Worm (Caenorhabditis elegans) whole organism, dauer: ENCODE data around the gene phf-10.

Experiments
- unc-62 ChIP-seq: sonication (generic microtip); optimal IDR thresholded peaks from 2 replicates; lab custom pipeline; 2017; ENCODE audit warnings: missing biosample characterization, missing genetic modification reagents, missing genetic modification characterization

phf-10 gene

DNA sequence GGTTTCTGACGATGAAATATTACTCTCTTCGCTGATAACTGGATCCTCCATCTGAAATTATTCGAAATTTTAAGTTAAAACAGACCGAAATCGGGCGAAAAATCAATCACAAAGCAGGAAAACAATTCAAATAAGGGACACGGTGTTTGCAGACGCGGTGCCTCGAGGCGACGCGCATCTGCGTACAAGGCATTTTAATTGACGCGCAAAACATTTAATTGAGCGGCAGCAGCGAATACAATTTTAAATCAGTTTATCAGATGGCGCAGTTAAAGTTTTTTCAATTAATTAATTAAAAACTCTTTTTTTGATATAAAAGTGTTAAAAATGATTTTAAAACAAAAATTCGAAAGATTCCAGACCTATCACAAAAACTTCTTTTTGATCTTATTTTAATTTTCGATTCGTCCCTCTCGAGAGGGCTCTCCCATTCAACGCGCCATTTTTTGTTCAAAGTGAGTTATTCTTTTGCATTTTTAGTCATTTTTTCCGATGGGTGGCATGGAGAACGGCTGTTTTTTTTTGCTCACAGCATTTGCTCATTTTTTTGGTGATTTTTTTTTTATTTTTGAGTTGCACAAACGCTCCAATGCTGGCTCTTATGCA, at the start of gene phf-10:
TSS of gene phf-10 (minus strand) at position 81 of the 606 bp plus-strand sequence.
- TF ChIP-seq unc-62 (GFP tag; lab: Kevin White, UChicago): no peak

DNA sequence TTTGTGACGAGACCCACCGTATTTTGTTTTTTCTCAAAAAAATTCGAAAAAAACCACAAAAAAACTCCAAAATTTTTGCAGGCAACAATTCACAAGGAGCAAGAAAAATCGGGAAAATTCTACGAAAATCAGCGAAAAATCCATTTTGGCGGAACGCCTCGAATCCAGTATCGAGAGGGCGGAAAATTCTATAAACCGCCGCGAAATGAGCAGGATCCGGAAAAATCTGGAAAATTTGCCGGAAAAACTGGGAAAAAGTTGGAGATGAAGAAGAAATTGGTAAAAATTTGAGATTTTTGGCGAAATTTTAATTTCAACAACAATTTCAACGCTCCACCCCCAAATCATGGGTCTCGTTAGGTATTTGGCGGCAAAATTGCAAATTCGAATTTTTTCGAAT, 48.7 kb upstream of the phf-10 start:
- TF ChIP-seq unc-62 (GFP tag; lab: Kevin White, UChicago): no peak

DNA sequence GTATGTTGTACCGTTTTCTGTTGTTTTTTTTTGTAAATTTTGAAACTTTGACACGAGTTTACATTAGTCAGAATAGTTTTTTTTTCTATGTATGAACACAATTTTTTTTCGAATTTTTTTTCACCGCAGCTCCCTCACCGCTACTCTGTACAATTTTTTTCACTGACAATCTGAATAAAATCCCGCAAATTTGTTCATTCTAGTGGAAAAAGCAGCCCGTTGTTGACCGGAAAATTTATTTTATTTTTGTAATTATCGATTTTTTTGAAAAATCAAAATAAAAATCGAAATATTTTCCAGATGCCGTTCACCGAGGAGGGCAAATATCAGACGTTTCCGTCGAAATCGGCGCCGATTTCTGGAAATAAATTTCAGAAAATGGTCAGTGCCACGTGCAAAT, 48.1 kb upstream of the phf-10 start, which contains the start of gene T22H9.1:
TSS of gene T22H9.1 (plus strand) at position 301 of the 400 bp plus-strand sequence.
- TF ChIP-seq unc-62 (GFP tag; lab: Kevin White, UChicago): no peak

DNA sequence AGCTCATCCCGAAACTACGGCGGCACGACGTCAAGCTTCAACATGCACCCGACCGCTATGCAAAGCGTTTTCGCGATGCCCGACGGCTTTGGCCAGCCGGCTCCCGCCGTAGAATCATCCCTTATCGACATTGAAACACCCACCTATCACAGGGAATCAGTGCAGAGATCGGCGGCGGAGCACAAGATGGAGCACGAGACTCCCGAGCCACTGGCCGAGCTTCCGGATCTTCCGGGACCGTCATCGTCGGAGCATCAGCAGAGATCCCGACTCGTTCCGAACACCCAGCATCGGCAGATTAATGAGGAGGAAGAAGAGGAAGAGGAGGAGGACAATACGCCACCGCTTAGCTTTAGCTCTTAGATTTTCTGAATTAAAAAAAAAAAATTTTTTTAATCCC, 47.1 kb upstream of the phf-10 start:
- TF ChIP-seq unc-62 (GFP tag; lab: Kevin White, UChicago): no peak

DNA sequence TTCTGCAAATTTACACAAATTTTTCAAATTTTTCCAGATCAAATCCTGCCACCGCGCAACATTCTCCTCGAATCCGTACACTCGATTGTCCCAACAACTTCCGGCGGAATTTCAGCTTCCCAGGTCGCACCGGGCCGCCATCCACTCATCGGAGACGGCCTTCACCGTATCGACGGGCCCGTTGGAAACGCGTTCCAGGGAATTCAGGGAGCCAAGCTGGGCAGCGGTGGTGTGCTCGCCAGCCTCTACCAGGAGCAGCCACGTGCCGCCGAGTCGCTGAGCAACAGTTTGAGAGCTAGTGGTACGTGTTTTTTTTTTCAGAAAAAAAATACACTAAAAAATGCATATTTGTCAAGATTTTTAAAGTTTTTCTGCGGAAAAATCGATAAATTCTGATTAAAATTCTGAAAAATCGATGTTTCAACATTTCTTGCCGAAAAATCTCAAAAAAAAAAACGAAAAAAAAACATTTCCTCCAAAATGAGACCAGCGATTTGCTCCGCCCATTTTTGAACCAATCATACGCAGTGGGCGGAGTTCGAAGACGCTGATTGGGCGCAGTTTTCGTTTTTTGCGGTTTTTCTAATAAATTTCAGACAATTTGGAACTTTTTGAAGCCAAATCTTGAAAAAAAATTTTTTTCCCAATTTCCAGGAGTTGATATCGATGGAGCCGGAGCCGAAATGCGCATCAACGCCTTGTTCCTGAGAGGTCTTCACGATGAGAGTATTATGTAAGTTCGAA, 45.8 kb upstream of the phf-10 start:
- TF ChIP-seq unc-62 (GFP tag; lab: Kevin White, UChicago): no peak

DNA sequence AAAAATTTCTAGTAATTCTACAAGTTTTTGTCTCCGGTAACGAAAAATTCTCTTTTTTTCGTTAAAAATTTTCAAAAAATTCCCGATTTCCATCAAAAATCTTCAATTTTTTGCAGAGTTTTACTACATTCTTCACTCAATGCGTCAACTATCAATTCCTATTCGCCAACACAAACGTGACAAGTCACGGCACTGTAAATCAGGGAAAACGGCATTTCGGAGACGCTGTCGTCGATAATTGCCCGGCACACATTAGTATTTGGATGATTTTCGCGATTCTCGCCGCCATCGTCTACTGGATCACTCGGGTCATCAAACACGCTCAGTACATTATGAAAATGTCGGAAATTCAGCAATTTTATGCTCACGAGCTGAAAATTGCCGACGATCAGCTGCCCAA, 40.4 kb upstream of the phf-10 start:
- no peak for TF ChIP-seq unc-62 (GFP tag; lab: Kevin White, UChicago)

DNA sequence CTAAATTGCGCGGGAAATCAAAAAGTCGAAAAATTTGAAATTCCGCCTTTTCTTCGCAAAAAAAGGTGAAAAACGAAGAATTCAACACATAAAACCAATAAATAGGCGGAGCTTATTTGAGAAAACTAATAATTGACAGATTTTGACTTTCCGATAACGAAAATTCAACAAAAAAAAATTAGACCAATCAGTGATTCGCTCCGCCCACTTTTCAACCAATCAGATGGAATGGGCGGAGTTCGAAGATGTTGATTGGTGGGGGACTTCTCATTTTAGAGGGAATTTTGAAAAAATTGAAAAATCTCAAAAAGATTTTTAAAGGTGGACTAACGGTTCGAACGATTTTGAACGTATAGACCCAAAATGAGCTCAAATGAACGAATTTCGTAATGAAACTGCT, 39.5 kb upstream of the phf-10 start:
- TF ChIP-seq unc-62 (GFP tag; lab: Kevin White, UChicago): no peak

DNA sequence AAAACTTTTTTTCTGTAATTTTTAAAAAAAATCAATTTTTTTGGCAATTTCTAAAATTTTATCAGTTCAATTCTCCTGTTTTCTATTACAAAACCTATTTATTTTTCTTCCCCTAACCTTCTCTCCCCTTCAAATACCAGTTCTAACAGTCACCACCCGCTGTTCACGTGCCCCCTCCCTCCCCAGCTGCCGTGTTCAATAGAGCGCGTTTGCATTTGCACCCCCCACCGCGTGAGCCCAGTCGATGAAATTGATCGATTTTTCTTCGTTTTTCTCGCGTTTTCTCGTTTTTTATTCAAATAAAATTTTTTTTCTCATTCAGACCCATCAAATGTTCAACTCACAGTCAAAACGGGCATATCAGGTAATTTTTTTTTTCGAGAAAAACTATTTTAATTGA, 37.7 kb upstream of the phf-10 start, which contains the start of gene atg-9:
TSS of gene atg-9 (plus strand) at position 332 of the 400 bp plus-strand sequence.
- no peak for TF ChIP-seq unc-62 (GFP tag; lab: Kevin White, UChicago)

DNA sequence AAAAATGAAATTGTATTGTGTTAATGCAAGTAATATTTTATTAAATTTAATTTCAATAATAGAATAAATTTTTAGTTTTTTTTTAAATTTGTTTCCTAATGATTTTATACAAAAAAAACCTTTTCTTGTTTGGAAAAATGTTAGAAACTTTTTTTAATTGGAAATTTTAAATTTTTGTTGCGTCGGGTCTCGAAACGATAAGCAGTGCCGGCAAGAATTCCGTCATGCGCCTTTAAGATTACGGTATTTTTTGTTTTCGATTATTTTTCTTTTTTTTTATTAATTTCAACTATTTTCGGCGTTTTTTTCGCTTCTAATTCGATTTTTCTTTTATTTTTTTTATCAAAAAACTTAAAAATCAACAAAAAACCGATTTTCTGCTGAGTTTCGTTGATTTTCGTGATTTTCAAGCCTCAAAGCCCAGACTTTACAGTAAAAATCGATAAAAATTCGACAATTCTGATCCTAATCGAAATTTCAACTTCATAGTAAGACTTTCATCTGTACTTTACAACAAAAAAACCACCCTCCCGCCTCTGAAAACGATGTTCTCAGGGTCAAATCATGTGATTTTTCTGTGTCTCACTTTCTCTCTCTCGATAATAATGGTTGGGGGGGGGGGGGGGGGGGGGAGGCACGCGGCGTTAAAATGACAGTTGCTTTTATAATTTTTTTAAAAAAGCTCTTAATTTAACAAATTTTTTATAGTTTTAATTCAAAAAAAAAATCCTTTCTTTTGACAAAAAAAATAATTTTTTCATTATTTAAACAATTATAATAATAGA, 36.4 kb upstream of the phf-10 start:
- TF ChIP-seq unc-62 (GFP tag; lab: Kevin White, UChicago): no peak

DNA sequence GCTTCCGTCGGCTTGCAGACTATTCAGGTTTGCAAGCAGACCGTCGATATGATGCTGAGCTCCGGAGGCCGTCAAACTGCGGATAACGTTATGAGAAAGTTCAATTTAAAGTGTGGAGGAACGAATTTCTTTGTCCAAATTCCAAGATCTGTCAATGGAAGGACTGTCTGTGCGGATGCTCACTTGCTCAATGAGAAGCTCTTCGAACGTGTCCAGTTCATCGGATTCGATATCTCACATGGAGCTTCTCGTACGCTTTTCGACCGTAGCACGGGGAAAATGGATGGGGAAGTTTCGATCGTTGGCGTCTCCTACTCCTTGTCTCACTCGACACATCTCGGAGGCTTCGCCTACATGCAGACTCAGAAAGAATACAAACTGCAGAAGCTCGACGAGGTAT, 34.6 kb upstream of the phf-10 start:
- no peak for TF ChIP-seq unc-62 (GFP tag; lab: Kevin White, UChicago)

DNA sequence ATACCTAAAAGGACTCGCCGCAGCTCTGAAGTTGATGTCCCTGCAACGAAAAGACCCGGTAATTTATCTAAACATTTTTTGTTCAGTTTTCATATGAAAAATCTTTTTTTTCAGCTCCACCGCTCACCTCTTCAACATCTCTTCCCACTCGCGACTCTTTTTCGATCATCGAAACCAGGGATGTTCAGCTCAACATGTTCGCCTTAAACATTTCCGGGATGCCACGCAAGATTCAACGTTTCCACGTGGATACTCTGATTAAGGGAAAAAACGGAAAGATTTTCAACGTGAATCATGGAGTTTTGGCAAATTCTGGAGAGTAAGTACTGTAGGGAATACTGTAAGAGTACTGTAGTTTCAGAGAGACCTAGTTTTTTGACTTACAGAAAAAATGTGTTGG, 32.2 kb upstream of the phf-10 start:
- no peak for TF ChIP-seq unc-62 (GFP tag; lab: Kevin White, UChicago)

DNA sequence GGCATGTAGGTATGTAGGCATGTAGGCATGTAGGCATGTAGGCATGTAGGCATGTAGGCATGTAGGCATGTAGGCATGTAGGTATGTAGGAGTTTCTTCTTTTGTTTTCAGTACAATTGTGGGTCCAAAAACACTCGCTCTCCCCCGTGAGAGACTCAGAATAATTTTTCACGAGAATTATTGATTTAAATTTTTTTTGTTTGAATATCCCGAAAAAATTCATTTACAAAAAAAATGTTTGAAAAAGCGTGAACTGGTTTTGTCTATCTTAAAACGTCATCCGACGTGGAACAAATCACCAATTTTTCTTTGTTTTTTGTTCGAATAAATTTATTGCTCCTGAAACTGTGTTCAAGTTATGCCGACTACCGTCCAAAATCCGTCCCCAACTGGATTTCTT, 31.8 kb upstream of the phf-10 start, which contains the start of gene wago-10:
TSS of gene wago-10 (plus strand) at position 301 of the 400 bp plus-strand sequence.
- TF ChIP-seq unc-62 (GFP tag; lab: Kevin White, UChicago): no peak

DNA sequence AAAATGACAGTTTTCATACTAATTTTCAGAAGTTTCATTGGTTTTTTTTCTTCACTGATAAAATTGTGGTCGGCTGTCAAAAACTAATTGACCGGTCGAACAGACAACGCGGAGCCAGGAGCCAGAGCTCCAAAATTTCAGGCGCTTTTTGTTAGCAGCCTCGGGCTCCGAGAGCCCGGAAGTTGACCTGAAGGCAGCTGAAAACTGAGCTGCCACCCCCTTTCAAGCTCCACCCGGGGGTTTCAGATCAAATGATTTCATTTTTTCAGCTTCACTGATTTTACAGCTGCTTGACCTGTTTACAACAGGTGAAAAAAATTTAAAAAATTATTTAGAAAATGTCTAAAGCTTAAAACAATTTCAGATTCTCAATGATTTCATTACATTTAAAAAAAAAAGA, 31.0 kb upstream of the phf-10 start:
- no peak for TF ChIP-seq unc-62 (GFP tag; lab: Kevin White, UChicago)

DNA sequence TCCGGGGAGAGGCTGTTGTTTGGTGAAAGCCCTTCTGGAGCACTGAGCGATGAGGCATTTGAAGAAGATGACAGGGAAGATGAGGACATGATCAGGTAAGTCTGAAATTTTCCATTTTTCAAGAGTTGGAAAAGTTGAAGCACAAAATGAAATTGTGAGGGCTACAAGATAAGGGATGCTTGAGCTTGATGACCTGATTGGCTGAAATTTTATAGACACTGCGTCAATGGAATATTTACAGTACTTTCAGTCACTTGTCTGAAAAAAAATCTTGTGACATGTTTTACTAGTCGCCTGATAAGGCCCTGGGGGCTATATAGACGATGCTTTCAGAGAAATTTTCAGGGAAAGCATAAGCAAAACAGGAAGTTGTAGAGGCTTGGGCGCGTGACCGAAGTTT, 25.0 kb upstream of the phf-10 start, which contains the start of gene dmd-8:
TSS of gene dmd-8 (minus strand) at position 101 of the 400 bp plus-strand sequence.
- TF ChIP-seq unc-62 (GFP tag; lab: Kevin White, UChicago): no peak

DNA sequence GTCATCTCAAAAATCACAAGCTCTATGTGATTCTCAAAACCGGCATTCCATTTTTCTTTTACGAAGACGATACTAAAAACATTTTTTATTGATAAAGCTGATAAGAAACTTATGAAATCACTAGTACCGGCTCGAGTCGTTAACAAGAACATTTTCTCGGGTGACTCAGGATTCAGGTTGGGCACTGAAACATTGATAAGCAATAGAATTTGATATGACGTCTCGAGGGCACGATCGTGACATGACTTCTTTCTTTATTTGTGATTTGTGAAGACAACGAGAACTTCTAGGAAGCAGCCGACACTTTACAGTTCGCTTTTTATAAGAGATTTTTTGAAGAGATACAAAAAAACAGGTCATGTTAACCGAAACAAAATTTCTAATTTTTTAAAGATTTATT, 22.3 kb upstream of the phf-10 start:
- no peak for TF ChIP-seq unc-62 (GFP tag; lab: Kevin White, UChicago)

DNA sequence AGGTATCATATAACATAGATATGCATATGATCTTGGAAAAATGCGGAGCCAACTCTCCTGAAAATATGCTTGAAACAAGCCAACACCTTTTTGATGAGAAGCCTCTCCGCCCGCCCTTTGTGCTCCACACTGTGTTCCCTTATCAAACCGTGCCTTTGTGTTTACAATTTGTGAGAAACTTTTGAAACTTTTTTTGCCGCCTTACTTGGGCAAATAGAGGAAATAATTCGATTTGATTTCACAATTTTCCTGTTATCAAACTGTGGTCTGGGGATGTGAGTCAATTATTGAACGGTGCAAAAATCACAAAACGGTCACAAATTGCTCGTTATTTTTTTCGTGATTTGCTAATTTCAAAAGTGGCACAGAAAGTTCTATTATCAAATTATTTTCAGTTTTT, 21.2 kb upstream of the phf-10 start:
- TF ChIP-seq unc-62 (GFP tag; lab: Kevin White, UChicago): no peak
